Fruit fly (Drosophila melanogaster): Measurements from ENCODE around the gene CAH8.

Gene CAH8

DNA sequence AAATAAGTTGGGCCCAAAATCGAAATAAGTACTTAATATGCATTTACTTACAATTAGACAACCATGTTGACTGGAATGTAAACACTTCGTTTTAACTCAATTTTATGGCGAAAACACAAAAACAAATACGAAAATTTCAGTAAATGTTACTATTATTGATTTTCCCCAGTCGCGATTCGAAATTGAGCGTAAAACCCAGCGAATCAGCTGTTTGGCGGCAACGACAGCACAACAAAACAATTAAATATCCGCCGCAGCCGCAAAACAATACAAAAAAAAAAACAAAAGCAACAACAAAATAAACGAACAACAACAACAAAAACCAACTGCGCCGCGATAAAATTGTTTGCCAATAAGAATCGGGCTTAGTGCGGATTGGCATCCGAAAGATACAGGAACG lies at the start of gene CAH8, which contains the start of gene CG7059:
Gene CAH8 (minus strand): TSS at position 101 of the 400 bp plus-strand sequence.
Gene CG7059 (plus strand): TSS at position 167 of the 400 bp plus-strand sequence.
- TF ChIP-seq CG9876 (GFP tag; optimal IDR thresholded peaks at IDR 0.05) (no peak), prd (optimal IDR thresholded peaks at IDR 0.05) (no peak), prd (GFP tag; IDR thresholded peaks at IDR 0.05) (no peak), CG18262 (tag; optimal IDR thresholded peaks at IDR 0.05) (no peak), CG6254 (GFP tag; optimal IDR thresholded peaks at IDR 0.05) (no peak), CG4360 (GFP tag; IDR thresholded peaks at IDR 0.05) (peak; percentile 37; the same call in 1 of the 2 replicates), peb (GFP tag; IDR thresholded peaks at IDR 0.05) (no peak), onecut (GFP tag; IDR thresholded peaks at IDR 0.05) (peak; percentile 90), scrt (GFP tag; optimal IDR thresholded peaks at IDR 0.05) (peak; percentile 70), ci (GFP tag; IDR thresholded peaks at IDR 0.05) (no peak), row (GFP tag; IDR thresholded peaks at IDR 0.05) (no peak), Taf1 (GFP tag; IDR thresholded peaks at IDR 0.05) (no peak), insv (GFP tag; optimal IDR thresholded peaks at IDR 0.05) (peak in 1 of 2 experiments; percentile 2), knrl (GFP tag; IDR thresholded peaks at IDR 0.05; ENCODE audit: partially characterized antibody) (no peak), Elba2 (GFP tag; optimal IDR thresholded peaks at IDR 0.05) (peak; percentile 59), crp (GFP tag; optimal IDR thresholded peaks at IDR 0.05) (peak in 1 of 2 experiments; percentile 3), CG31224 (GFP tag; IDR thresholded peaks at IDR 0.05) (no peak), Dip3 (GFP tag; optimal IDR thresholded peaks at IDR 0.05) (no peak)

DNA sequence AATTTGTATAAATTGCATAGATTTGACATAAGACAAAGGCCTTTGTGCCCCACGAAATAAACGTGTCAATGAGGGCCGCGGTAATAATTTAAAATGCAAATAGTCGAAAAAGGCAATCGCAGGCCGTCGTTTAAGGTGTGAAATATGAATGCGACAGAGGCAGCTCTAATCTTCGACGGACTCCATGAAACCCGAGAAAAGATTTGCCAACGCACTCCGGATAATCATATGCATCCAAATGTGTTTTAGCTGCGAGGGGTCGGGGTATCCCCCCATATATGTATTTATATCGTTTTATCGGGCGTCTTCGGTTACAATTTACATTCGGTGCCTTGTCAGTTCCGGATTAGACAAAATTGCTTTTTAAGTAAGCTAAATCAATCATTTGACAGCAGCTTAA lies 48.8 kb upstream of the CAH8 start:
- TF ChIP-seq CG11723 (GFP tag; optimal IDR thresholded peaks at IDR 0.05): no peak
- no peak for TF ChIP-seq lab (GFP tag; optimal IDR thresholded peaks at IDR 0.05)
- no peak for TF ChIP-seq CG16815 (GFP tag; optimal IDR thresholded peaks at IDR 0.05)
- TF ChIP-seq Fer3 (tag; optimal IDR thresholded peaks at IDR 0.05): no peak
- TF ChIP-seq abd-A (tag; optimal IDR thresholded peaks at IDR 0.05): peak; percentile 60
- no peak for TF ChIP-seq CG12236 (GFP tag; optimal IDR thresholded peaks at IDR 0.05)
- TF ChIP-seq Eip74EF (GFP tag; optimal IDR thresholded peaks at IDR 0.05): peak in 1 of 2 experiments; percentile 12
- TF ChIP-seq Lpt (GFP tag; optimal IDR thresholded peaks at IDR 0.05): no peak
- TF ChIP-seq CG6765 (GFP tag; optimal IDR thresholded peaks at IDR 0.05): no peak
- TF ChIP-seq CG12769 (tag; optimal IDR thresholded peaks at IDR 0.05): no peak
- no peak for TF ChIP-seq pfk (GFP tag; optimal IDR thresholded peaks at IDR 0.05)
- TF ChIP-seq ttk (GFP tag; IDR thresholded peaks at IDR 0.05): no peak
- no peak for TF ChIP-seq CG18011 (GFP tag; optimal IDR thresholded peaks at IDR 0.05)
- peak; percentile 58 for TF ChIP-seq oc (tag; optimal IDR thresholded peaks at IDR 0.05)
- no peak for TF ChIP-seq Hr78 (GFP tag; optimal IDR thresholded peaks at IDR 0.05)
- TF ChIP-seq Bteb2 (GFP tag; optimal IDR thresholded peaks at IDR 0.05): no peak
- no peak for TF ChIP-seq gro (GFP tag; optimal IDR thresholded peaks at IDR 0.05)
- TF ChIP-seq vvl (GFP tag; IDR thresholded peaks at IDR 0.05): peak; percentile 66; the same call in 1 of the 2 replicates
- no peak for TF ChIP-seq CG17361 (GFP tag; IDR thresholded peaks at IDR 0.05)
- TF ChIP-seq CG2875 (GFP tag; optimal IDR thresholded peaks at IDR 0.05): no peak
- no peak for TF ChIP-seq CG8924 (tag; optimal IDR thresholded peaks at IDR 0.05)
- TF ChIP-seq CG6254 (GFP tag; optimal IDR thresholded peaks at IDR 0.05): no peak
- no peak for TF ChIP-seq eyg (GFP tag; optimal IDR thresholded peaks at IDR 0.05)
- TF ChIP-seq nau (GFP tag; optimal IDR thresholded peaks at IDR 0.05): no peak
- TF ChIP-seq CG10267 (tag; optimal IDR thresholded peaks at IDR 0.05): no peak
- no peak for TF ChIP-seq CG11560 (tag; IDR thresholded peaks at IDR 0.05)
- no peak for TF ChIP-seq D (optimal IDR thresholded peaks at IDR 0.05)
- no peak for TF ChIP-seq D (GFP tag; optimal IDR thresholded peaks at IDR 0.05)
- no peak for TF ChIP-seq jing (GFP tag; optimal IDR thresholded peaks at IDR 0.05)
- TF ChIP-seq pros (GFP tag; optimal IDR thresholded peaks at IDR 0.05): peak; percentile 20
- no peak for TF ChIP-seq insv (GFP tag; optimal IDR thresholded peaks at IDR 0.05)
- TF ChIP-seq slou (GFP tag; optimal IDR thresholded peaks at IDR 0.05): no peak
- no peak for TF ChIP-seq Atf6 (GFP tag; IDR thresholded peaks at IDR 0.05)
- TF ChIP-seq CG18599 (GFP tag; optimal IDR thresholded peaks at IDR 0.05): no peak

Measured in whole organism, embryonic.